Worm (Caenorhabditis elegans): ENCODE measurements around the gene K02D3.1.

K02D3.1 gene

ce11 chrX:13700642-13701233 is 6.0 kb upstream of the K02D3.1 start (continued):
- TF ChIP-seq mdl-1 (tag; optimal IDR thresholded peaks at IDR 0.05) (peak; percentile 82), lin-15B (tag; optimal IDR thresholded peaks at IDR 0.05) (peak; percentile 54), ztf-11 (tag; optimal IDR thresholded peaks at IDR 0.05) (peak; percentile 69), lin-39 (tag; optimal IDR thresholded peaks at IDR 0.05) (peak; percentile 100), elt-2 (tag; optimal IDR thresholded peaks at IDR 0.05) (peak; percentile 89), nhr-76 (tag; optimal IDR thresholded peaks at IDR 0.05) (peak; percentile 93), elt-1 (tag; optimal IDR thresholded peaks at IDR 0.05) (peak; percentile 88), fkh-2 (tag; optimal IDR thresholded peaks at IDR 0.05) (peak; percentile 96), ztf-4 (tag; optimal IDR thresholded peaks at IDR 0.05) (peak; percentile 85), zag-1 (tag; optimal IDR thresholded peaks at IDR 0.05) (peak; percentile 96), unc-62 (GFP tag; optimal IDR thresholded peaks at IDR 0.05) (peak; percentile 96), ceh-9 (tag; optimal IDR thresholded peaks at IDR 0.05) (peak; percentile 92), ceh-82 (tag; optimal IDR thresholded peaks at IDR 0.05) (peak; percentile 99), daf-12 (tag; optimal IDR thresholded peaks at IDR 0.05) (peak; percentile 95), skn-1 (tag; optimal IDR thresholded peaks at IDR 0.05) (peak; percentile 99), nhr-28 (tag; optimal IDR thresholded peaks at IDR 0.05) (peak; percentile 85)

ce11 chrX:13702923-13703322 is 3.8 kb upstream of the K02D3.1 start:
- TF ChIP-seq aly-2 (tag; optimal IDR thresholded peaks at IDR 0.05) (no peak), egl-5 (tag; optimal IDR thresholded peaks at IDR 0.05) (no peak), nhr-76 (tag; optimal IDR thresholded peaks at IDR 0.05) (no peak), daf-12 (tag; optimal IDR thresholded peaks at IDR 0.05) (no peak), ceh-82 (tag; optimal IDR thresholded peaks at IDR 0.05) (no peak), fkh-2 (tag; optimal IDR thresholded peaks at IDR 0.05) (no peak), mdl-1 (tag; optimal IDR thresholded peaks at IDR 0.05) (no peak), elt-3 (tag; optimal IDR thresholded peaks at IDR 0.05) (no peak), nhr-28 (tag; optimal IDR thresholded peaks at IDR 0.05) (no peak)

- TF ChIP-seq nhr-12 (tag; optimal IDR thresholded peaks at IDR 0.05) (no peak), egl-5 (tag; optimal IDR thresholded peaks at IDR 0.05) (no peak), daf-12 (tag; optimal IDR thresholded peaks at IDR 0.05) (no peak), nhr-43 (tag; optimal IDR thresholded peaks at IDR 0.05; ENCODE audit: poor library complexity, severe bottlenecking) (no peak), nhr-25 (tag; optimal IDR thresholded peaks at IDR 0.05) (no peak), nhr-11 (tag; optimal IDR thresholded peaks at IDR 0.05) (no peak), nhr-28 (tag; optimal IDR thresholded peaks at IDR 0.05) (no peak), nhr-77 (tag; optimal IDR thresholded peaks at IDR 0.05) (no peak), sea-2 (GFP tag; optimal IDR thresholded peaks at IDR 0.05) (no peak)
Observed at ce11 chrX:13709060-13709459, 2.4 kb downstream of the K02D3.1 start.

- no peak for TF ChIP-seq pqm-1 (tag; optimal IDR thresholded peaks at IDR 0.05)
- TF ChIP-seq snpc-4 (tag; optimal IDR thresholded peaks at IDR 0.05): no peak
- TF ChIP-seq nhr-28 (tag; optimal IDR thresholded peaks at IDR 0.05): no peak
- no peak for TF ChIP-seq hmg-11 (tag; optimal IDR thresholded peaks at IDR 0.05)
- TF ChIP-seq sea-2 (GFP tag; optimal IDR thresholded peaks at IDR 0.05): no peak
- no peak for TF ChIP-seq nhr-43 (tag; optimal IDR thresholded peaks at IDR 0.05; ENCODE audit: poor library complexity, severe bottlenecking)
- no peak for TF ChIP-seq daf-12 (tag; optimal IDR thresholded peaks at IDR 0.05)
- TF ChIP-seq nhr-76 (tag; optimal IDR thresholded peaks at IDR 0.05): no peak
- TF ChIP-seq nhr-23 (tag; optimal IDR thresholded peaks at IDR 0.05): no peak
- TF ChIP-seq nhr-12 (tag; optimal IDR thresholded peaks at IDR 0.05): no peak
- TF ChIP-seq nhr-77 (tag; optimal IDR thresholded peaks at IDR 0.05): no peak
- no peak for TF ChIP-seq mml-1 (tag; optimal IDR thresholded peaks at IDR 0.05)
- TF ChIP-seq elt-2 (tag; optimal IDR thresholded peaks at IDR 0.05): no peak
- no peak for TF ChIP-seq elt-3 (tag; optimal IDR thresholded peaks at IDR 0.05)
- no peak for TF ChIP-seq fos-1 (tag; optimal IDR thresholded peaks at IDR 0.05)
- TF ChIP-seq lin-39 (tag; optimal IDR thresholded peaks at IDR 0.05): no peak
Observed at ce11 chrX:13711909-13712308, 5.2 kb downstream of the K02D3.1 start, which contains the start of gene K02D3.2. K02D3.2 (minus strand) TSS chrX:13712009.

- no peak for TF ChIP-seq R02D3.7 (tag; optimal IDR thresholded peaks at IDR 0.05)
- TF ChIP-seq egl-5 (tag; optimal IDR thresholded peaks at IDR 0.05): peak; percentile 13
Observed at ce11 chrX:13712992-13713391, 6.3 kb downstream of the K02D3.1 start.

Measured in whole organism, L3 larva.